Fruit fly (Drosophila melanogaster): ENCODE data around the gene alpha-Est4.

DNA sequence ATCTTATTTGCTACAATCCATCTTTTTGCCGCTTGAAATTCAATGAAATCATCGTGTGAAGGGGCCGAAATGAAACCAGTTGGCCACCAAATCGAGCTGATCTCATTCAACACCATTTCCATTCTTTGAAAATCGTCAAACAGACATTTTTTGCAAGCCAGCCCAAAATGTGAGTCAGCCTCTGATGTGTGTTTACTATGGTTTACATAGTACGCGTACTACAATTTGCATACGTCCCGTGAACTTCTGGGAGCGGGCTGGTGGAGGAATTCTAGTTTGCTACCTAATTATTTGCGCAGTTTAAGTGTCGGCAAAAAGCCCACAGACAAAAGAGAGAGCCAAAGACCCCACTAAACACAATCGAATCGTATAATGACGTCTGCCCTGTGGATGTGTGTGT lies 35.2 kb downstream of the alpha-Est4 start:
- TF ChIP-seq CG7045 (GFP tag; optimal IDR thresholded peaks at IDR 0.05): no peak
- no peak for TF ChIP-seq CG1620 (GFP tag; optimal IDR thresholded peaks at IDR 0.05)
- no peak for TF ChIP-seq Clk (GFP tag; optimal IDR thresholded peaks at IDR 0.05)
- TF ChIP-seq CG33017 (tag; optimal IDR thresholded peaks at IDR 0.05): no peak
- TF ChIP-seq CG11617 (GFP tag; optimal IDR thresholded peaks at IDR 0.05): no peak
- no peak for TF ChIP-seq cic (GFP tag; optimal IDR thresholded peaks at IDR 0.05)
- TF ChIP-seq Crg-1 (GFP tag; optimal IDR thresholded peaks at IDR 0.05): no peak

Measured in whole organism, adult.